Worm (Caenorhabditis elegans): ENCODE data around the gene Y4C6A.4.
"Not testable (repeated sequence)": the region's sequence is repeated elsewhere in the genome, so short reads cannot be mapped to it uniquely, and the experiment has no call there.

The Y4C6A.4 gene

ce11 chrIV:5419122-5419521 lies 33.6 kb upstream of the Y4C6A.4 start, which contains the start of gene ehn-3:
ehn-3 (minus strand) TSS chrIV:5419222.
- TF ChIP-seq peb-1 (tag; optimal IDR thresholded peaks at IDR 0.05), result no peak

DNA sequence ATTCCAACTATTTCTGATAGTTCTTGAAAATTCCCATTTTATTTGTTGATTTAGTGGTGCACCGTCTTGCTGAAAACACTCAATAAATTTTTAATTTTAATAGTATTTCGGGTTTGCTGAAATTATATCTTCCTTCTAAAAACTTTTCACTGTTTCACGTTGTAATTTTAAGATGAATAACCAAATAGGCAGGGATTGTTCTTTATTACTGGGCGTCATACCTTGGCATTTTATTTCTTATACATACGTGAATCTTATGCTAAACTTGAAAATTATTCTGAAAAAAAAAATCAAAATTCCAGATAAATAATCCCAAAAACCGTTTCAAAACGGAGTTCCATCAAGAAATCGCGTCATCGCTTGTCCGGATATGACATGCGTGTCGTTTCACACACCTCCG lies 14.1 kb upstream of the Y4C6A.4 start, which contains the start of gene mgl-3:
mgl-3 (plus strand) TSS at position 301 of the 400 bp plus-strand sequence.
- no peak for TF ChIP-seq elt-1 (tag; optimal IDR thresholded peaks at IDR 0.05)
- no peak for TF ChIP-seq elt-3 (tag; optimal IDR thresholded peaks at IDR 0.05)
- no peak for TF ChIP-seq zag-1 (tag; optimal IDR thresholded peaks at IDR 0.05)
- TF ChIP-seq ztf-1 (GFP tag; conservative IDR thresholded peaks at IDR 0.05), result no peak
- TF ChIP-seq nhr-11 (tag; optimal IDR thresholded peaks at IDR 0.05), result no peak
- TF ChIP-seq F13H6.1 (tag; optimal IDR thresholded peaks at IDR 0.05), result no peak
- no peak for TF ChIP-seq alr-1 (tag; optimal IDR thresholded peaks at IDR 0.05)
- no peak for TF ChIP-seq egl-27 (tag; optimal IDR thresholded peaks at IDR 0.05)
- TF ChIP-seq R02D3.7 (tag; optimal IDR thresholded peaks at IDR 0.05), result no peak
- no peak for TF ChIP-seq ZK546.5 (tag; optimal IDR thresholded peaks at IDR 0.05)

DNA sequence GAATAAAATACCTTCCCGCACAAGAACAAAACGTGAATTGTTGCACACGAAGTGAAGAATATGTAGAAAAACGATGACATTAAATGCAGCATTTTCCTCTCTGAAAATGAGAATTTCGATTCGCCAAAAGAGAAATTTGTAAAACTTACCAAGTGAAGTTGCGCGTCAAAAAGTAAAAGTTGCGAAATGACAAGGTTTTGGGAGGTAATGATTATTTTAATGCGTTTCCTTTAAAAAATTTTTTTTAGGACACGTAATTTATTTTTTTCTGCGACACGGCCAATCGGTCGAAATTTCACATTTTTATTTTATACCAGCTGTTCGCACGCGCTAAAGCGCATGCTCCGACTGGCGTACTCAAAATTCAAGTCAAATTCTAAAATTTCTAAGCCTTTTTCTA lies 3.2 kb downstream of the Y4C6A.4 start, which contains the start of gene Y4C6A.3:
Y4C6A.3 (minus strand) TSS at position 101 of the 400 bp plus-strand sequence.
- TF ChIP-seq zag-1, fos-1, gmeb-1 (tag; optimal IDR thresholded peaks at IDR 0.05): not testable (repeated sequence)

DNA sequence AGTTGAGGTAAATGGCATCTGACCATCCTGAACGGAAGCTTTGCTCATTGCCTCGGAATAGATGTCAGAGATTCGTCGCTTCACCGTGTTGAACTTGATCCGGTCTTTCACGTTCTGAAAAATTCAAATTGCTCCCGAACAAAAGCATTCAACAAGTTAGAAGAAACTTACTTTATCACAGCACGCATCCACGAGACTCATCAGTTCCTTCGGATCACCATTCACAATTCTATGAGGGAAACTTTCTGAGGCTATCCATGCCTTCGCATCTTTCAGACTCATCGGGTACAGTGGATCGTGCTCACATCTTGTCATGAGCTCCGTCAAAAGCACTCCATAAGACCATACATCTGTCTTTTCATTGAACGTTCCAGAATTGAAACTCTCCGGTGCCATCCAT lies 10.1 kb downstream of the Y4C6A.4 start:
- TF ChIP-seq blmp-1 (tag; optimal IDR thresholded peaks at IDR 0.05; ENCODE audit: insufficient read depth) (no peak), nhr-6 (tag; optimal IDR thresholded peaks at IDR 0.05) (no peak), snpc-4 (tag; optimal IDR thresholded peaks at IDR 0.05) (no peak), zag-1 (tag; optimal IDR thresholded peaks at IDR 0.05) (no peak), unc-39 (tag; optimal IDR thresholded peaks at IDR 0.05) (no peak), unc-62 (GFP tag; optimal IDR thresholded peaks at IDR 0.05) (no peak), crh-2 (tag; optimal IDR thresholded peaks at IDR 0.05) (no peak), nhr-23 (tag; optimal IDR thresholded peaks at IDR 0.05) (no peak), ama-1 (optimal IDR thresholded peaks at IDR 0.05) (no peak), fos-1 (tag; optimal IDR thresholded peaks at IDR 0.05) (no peak), unc-55 (GFP tag; optimal IDR thresholded peaks at IDR 0.05) (no peak), ztf-4 (tag; optimal IDR thresholded peaks at IDR 0.05) (no peak), Y55F3AM.14 (GFP tag; optimal IDR thresholded peaks at IDR 0.05) (no peak), skn-1 (tag; optimal IDR thresholded peaks at IDR 0.05) (no peak), alr-1 (tag; optimal IDR thresholded peaks at IDR 0.05) (no peak), nhr-21 (tag; optimal IDR thresholded peaks at IDR 0.05) (no peak), elt-3 (tag; optimal IDR thresholded peaks at IDR 0.05) (no peak), ztf-11 (tag; optimal IDR thresholded peaks at IDR 0.05) (no peak), ztf-1 (GFP tag; conservative IDR thresholded peaks at IDR 0.05) (no peak), F13H6.1 (tag; optimal IDR thresholded peaks at IDR 0.05) (no peak)

ce11 chrIV:5464403-5464802 lies 11.6 kb downstream of the Y4C6A.4 start, which contains the start of gene Y52D5A.2:
Y52D5A.2 (minus strand) TSS chrIV:5464503.
- not testable (repeated sequence) for TF ChIP-seq mdl-1, snpc-4, mab-5 (tag; optimal IDR thresholded peaks at IDR 0.05)

DNA sequence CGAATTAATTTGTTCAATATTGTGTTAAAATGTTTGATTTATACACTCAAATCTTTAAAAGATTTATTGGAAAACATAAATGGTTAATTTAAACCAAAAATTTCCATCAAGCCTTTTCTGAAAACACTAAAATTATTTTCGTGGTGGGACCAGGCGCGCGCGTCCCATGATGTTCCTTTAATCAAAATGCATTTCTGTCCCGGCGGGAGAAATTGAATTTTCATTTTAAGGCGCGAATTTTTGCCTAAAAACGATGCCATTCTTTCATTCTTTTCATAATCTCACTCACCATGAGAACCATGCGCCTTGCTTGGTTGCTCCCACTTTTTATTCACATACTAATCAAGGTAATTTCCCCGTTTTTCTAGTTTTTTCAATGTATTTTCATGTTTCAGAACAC lies 17.0 kb downstream of the Y4C6A.4 start, which contains the start of gene rme-2:
rme-2 (plus strand) TSS at position 288 of the 400 bp plus-strand sequence.
- no peak for TF ChIP-seq egl-27 (tag; optimal IDR thresholded peaks at IDR 0.05)
- no peak for TF ChIP-seq unc-62 (GFP tag; optimal IDR thresholded peaks at IDR 0.05)
- no peak for TF ChIP-seq nhr-237 (tag; optimal IDR thresholded peaks at IDR 0.05)
- TF ChIP-seq nhr-21 (tag; optimal IDR thresholded peaks at IDR 0.05), result no peak
- no peak for TF ChIP-seq F13H6.1 (tag; optimal IDR thresholded peaks at IDR 0.05)
- no peak for TF ChIP-seq zag-1 (tag; optimal IDR thresholded peaks at IDR 0.05)
- no peak for TF ChIP-seq unc-39 (tag; optimal IDR thresholded peaks at IDR 0.05)
- no peak for TF ChIP-seq sma-3 (GFP tag; optimal IDR thresholded peaks at IDR 0.05)

DNA sequence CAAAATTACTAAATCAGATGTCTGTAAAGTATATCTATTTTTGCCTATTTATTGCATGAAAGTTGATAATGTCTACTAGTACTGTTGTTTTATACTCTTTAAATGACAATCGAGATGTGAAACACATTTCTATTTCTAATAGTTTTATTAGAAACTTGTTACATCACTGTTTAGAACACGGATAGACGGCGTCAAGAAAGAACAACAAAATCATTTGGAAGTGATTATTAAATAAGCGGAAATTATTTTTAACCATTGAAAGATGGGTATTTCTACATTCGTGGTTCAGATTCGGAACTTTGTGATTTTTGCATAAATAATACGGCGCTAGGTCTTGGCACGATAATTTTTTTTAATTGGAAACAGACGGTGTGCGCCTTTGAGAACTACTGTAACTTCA lies 20.3 kb downstream of the Y4C6A.4 start:
- no peak for TF ChIP-seq Y55F3AM.14 (GFP tag; optimal IDR thresholded peaks at IDR 0.05)
- TF ChIP-seq ztf-1 (GFP tag; conservative IDR thresholded peaks at IDR 0.05), result no peak
- TF ChIP-seq gmeb-1 (tag; optimal IDR thresholded peaks at IDR 0.05), result no peak
- TF ChIP-seq nhr-25 (tag; optimal IDR thresholded peaks at IDR 0.05), result no peak
- TF ChIP-seq skn-1 (tag; optimal IDR thresholded peaks at IDR 0.05), result no peak
- TF ChIP-seq unc-62 (GFP tag; optimal IDR thresholded peaks at IDR 0.05), result no peak
- no peak for TF ChIP-seq ztf-11 (tag; optimal IDR thresholded peaks at IDR 0.05)
- TF ChIP-seq ztf-4 (tag; optimal IDR thresholded peaks at IDR 0.05), result no peak
- TF ChIP-seq ceh-16 (tag; optimal IDR thresholded peaks at IDR 0.05), result no peak
- no peak for TF ChIP-seq aly-2 (tag; optimal IDR thresholded peaks at IDR 0.05)
- no peak for TF ChIP-seq nhr-237 (tag; optimal IDR thresholded peaks at IDR 0.05)
- no peak for TF ChIP-seq F13H6.1 (tag; optimal IDR thresholded peaks at IDR 0.05)
- no peak for TF ChIP-seq ama-1 (optimal IDR thresholded peaks at IDR 0.05)
- no peak for TF ChIP-seq mab-5 (tag; optimal IDR thresholded peaks at IDR 0.05)
- TF ChIP-seq R02D3.7 (tag; optimal IDR thresholded peaks at IDR 0.05), result no peak

Data from whole organism, L2 larva.